Fruit fly (Drosophila melanogaster) whole organism, pupa: ENCODE measurements around the gene CG1924.

Source experiments
- CG14655 ChIP-seq: fragments of 200-800 bp; sonication (Bioruptor generic); optimal IDR thresholded peaks from 3 replicates; lab custom pipeline; 2017; ENCODE audit warnings: mild to moderate bottlenecking, missing biosample characterization, missing genetic modification reagents, missing genetic modification characterization
- CG8159 ChIP-seq: fragments of 200-800 bp; sonication (Bioruptor generic); optimal IDR thresholded peaks from 3 replicates; lab custom pipeline; 2018; ENCODE audit warnings: missing biosample characterization, mild to moderate bottlenecking, missing genetic modification characterization, moderate library complexity
- fd96Ca ChIP-seq: fragments of 200-800 bp; sonication (Bioruptor generic); IDR thresholded peaks from 3 replicates; pipeline ENCODE4 v1.3.6; 2022; ENCODE audit warnings: missing biosample characterization, missing genetic modification characterization
- gl ChIP-seq: fragments of 200-800 bp; sonication (Bioruptor generic); optimal IDR thresholded peaks from 2 replicates; lab custom pipeline; 2018; ENCODE audit warnings: missing biosample characterization, mild to moderate bottlenecking, missing genetic modification characterization

- peak; percentile 92 for TF ChIP-seq CG8159
- TF ChIP-seq gl (tag; lab: Kevin White, UChicago) = peak; percentile 89
- TF ChIP-seq CG14655 (GFP tag; lab: Kevin White, UChicago) = peak; percentile 95
- peak; percentile 97 for TF ChIP-seq fd96Ca (GFP tag; lab: Robert Waterston, UW)
Observed at dm6 chrX:12226561-12226960, 48.1 kb upstream of the CG1924 start.
